Fruit fly (Drosophila melanogaster): ENCODE measurements around the gene HP1b.

The HP1b gene

DNA sequence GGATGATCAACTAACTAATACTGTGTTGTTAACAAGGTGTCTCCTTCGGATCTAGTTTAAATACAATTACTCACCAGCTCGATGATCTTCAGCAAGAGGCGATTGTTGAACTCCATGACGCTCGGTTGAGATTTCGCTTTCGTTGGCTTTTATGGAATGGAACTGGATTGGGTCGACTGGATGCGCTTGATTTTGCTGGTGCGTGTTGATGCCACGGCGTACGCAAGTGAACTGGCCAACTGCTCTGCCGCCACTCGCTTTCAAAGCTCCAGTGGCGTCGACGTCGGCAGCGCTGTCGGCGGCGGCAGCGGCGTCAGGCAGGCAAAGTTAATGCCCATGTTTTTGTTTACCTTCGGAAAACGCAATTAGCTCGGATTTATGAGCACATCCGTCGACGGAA lies 2.6 kb upstream of the HP1b start, which contains the start of gene CG44325 (continued):
- TF ChIP-seq CG11902 (GFP tag; optimal IDR thresholded peaks at IDR 0.05) (no peak), Lpt (GFP tag; optimal IDR thresholded peaks at IDR 0.05) (no peak), pdm3 (GFP tag; optimal IDR thresholded peaks at IDR 0.05) (no peak), Smox (GFP tag; optimal IDR thresholded peaks at IDR 0.05) (peak; percentile 17), Hr39 (GFP tag; optimal IDR thresholded peaks at IDR 0.05) (no peak), CG3919 (GFP tag; optimal IDR thresholded peaks at IDR 0.05) (peak; percentile 59), CG16779 (tag; optimal IDR thresholded peaks at IDR 0.05) (no peak), OdsH (GFP tag; optimal IDR thresholded peaks at IDR 0.05) (no peak), topi (GFP tag; optimal IDR thresholded peaks at IDR 0.05) (peak; percentile 50), lz (GFP tag; optimal IDR thresholded peaks at IDR 0.05) (no peak), CG6808 (GFP tag; optimal IDR thresholded peaks at IDR 0.05) (peak; percentile 9), fkh (GFP tag; optimal IDR thresholded peaks at IDR 0.05) (no peak), eg (GFP tag; IDR thresholded peaks at IDR 0.05) (peak; percentile 69; the same call in 2 of the 3 replicates), CG6276 (GFP tag; optimal IDR thresholded peaks at IDR 0.05) (no peak), Hr4 (GFP tag; optimal IDR thresholded peaks at IDR 0.05) (no peak), Sox15 (GFP tag; optimal IDR thresholded peaks at IDR 0.05) (no peak), CG34406 (GFP tag; optimal IDR thresholded peaks at IDR 0.05) (no peak), CG6854 (GFP tag; optimal IDR thresholded peaks at IDR 0.05) (peak; percentile 83), spab (GFP tag; optimal IDR thresholded peaks at IDR 0.05) (no peak), svp (GFP tag) (peak; percentile 67), CG31627 (GFP tag; optimal IDR thresholded peaks at IDR 0.05) (no peak), CG32006 (GFP tag; optimal IDR thresholded peaks at IDR 0.05) (no peak), vri (GFP tag; optimal IDR thresholded peaks at IDR 0.05) (peak; percentile 64), Sox14 (GFP tag; optimal IDR thresholded peaks at IDR 0.05) (peak; percentile 11), Eip93F (GFP tag; optimal IDR thresholded peaks at IDR 0.05) (peak; percentile 19), Hr38 (GFP tag; optimal IDR thresholded peaks at IDR 0.05) (no peak), CG1621 (tag; optimal IDR thresholded peaks at IDR 0.05) (peak; percentile 66), dac (GFP tag; optimal IDR thresholded peaks at IDR 0.05) (no peak)

DNA sequence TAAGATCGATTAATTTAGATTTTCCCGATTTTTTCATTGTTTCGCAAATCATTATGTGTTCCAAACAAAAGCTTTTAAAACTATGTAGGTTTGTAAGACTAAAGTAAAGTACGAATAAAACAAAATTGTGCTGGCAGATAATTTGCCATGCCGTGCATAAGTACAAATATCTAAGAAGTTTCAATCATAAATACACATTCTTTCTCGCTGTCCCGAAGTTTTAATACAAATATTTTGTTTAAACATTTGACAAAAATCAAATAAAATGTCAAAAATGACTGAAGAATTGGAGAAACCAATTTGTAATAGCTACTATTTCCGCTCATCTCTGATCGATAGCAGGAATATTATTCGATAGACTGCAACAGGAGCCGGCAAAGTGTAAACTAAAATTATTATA lies 1.7 kb downstream of the HP1b start, which contains the start of gene APC4:
TSS of gene APC4 (plus strand) at position 332 of the 400 bp plus-strand sequence.
- no peak for TF ChIP-seq Smox (GFP tag; optimal IDR thresholded peaks at IDR 0.05)
- no peak for TF ChIP-seq vri (GFP tag; optimal IDR thresholded peaks at IDR 0.05)
- no peak for TF ChIP-seq CG1621 (tag; optimal IDR thresholded peaks at IDR 0.05)
- TF ChIP-seq Sox14 (GFP tag; optimal IDR thresholded peaks at IDR 0.05): peak; percentile 48
- no peak for TF ChIP-seq Hr4 (GFP tag; optimal IDR thresholded peaks at IDR 0.05)
- TF ChIP-seq CG9139 (GFP tag; optimal IDR thresholded peaks at IDR 0.05): no peak
- TF ChIP-seq CG11294 (GFP tag; IDR thresholded peaks at IDR 0.05): no peak
- no peak for TF ChIP-seq Ets96B (tag; optimal IDR thresholded peaks at IDR 0.05)
- no peak for TF ChIP-seq CG8119 (GFP tag; IDR thresholded peaks at IDR 0.05)
- TF ChIP-seq spab (GFP tag; optimal IDR thresholded peaks at IDR 0.05): no peak
- no peak for TF ChIP-seq fkh (GFP tag; optimal IDR thresholded peaks at IDR 0.05)
- TF ChIP-seq topi (GFP tag; optimal IDR thresholded peaks at IDR 0.05): peak; percentile 41
- peak; percentile 2 for TF ChIP-seq dac (GFP tag; optimal IDR thresholded peaks at IDR 0.05)
- peak; percentile 55 for TF ChIP-seq esn (GFP tag; optimal IDR thresholded peaks at IDR 0.05)
- peak; percentile 43 for TF ChIP-seq pdm3 (GFP tag; optimal IDR thresholded peaks at IDR 0.05)
- peak; percentile 7 to 30 for TF ChIP-seq ss (GFP tag; optimal IDR thresholded peaks at IDR 0.05)
- TF ChIP-seq svp (GFP tag): peak; percentile 71
- no peak for TF ChIP-seq CG8319 (GFP tag; optimal IDR thresholded peaks at IDR 0.05)
- peak; percentile 38 for TF ChIP-seq CG6808 (GFP tag; optimal IDR thresholded peaks at IDR 0.05)
- no peak for TF ChIP-seq CG34406 (GFP tag; optimal IDR thresholded peaks at IDR 0.05)
- no peak for TF ChIP-seq CG3919 (GFP tag; optimal IDR thresholded peaks at IDR 0.05)
- TF ChIP-seq CG11902 (GFP tag; optimal IDR thresholded peaks at IDR 0.05): peak; percentile 5
- no peak for TF ChIP-seq CG11762 (GFP tag; optimal IDR thresholded peaks at IDR 0.05; ENCODE audit: insufficient read depth)
- peak; percentile 24 for TF ChIP-seq acj6 (GFP tag; optimal IDR thresholded peaks at IDR 0.05)
- TF ChIP-seq CG6854 (GFP tag; optimal IDR thresholded peaks at IDR 0.05): no peak
- no peak for TF ChIP-seq CG7368 (GFP tag; optimal IDR thresholded peaks at IDR 0.05)
- TF ChIP-seq CG4318 (GFP tag; optimal IDR thresholded peaks at IDR 0.05): no peak
- TF ChIP-seq CG3032 (tag; optimal IDR thresholded peaks at IDR 0.05): peak; percentile 47
- no peak for TF ChIP-seq fd85E (GFP tag; optimal IDR thresholded peaks at IDR 0.05)
- TF ChIP-seq lz (GFP tag; optimal IDR thresholded peaks at IDR 0.05): peak; percentile 52
- TF ChIP-seq Sox102F (GFP tag; optimal IDR thresholded peaks at IDR 0.05): no peak
- peak; percentile 32 for TF ChIP-seq CG31627 (GFP tag; optimal IDR thresholded peaks at IDR 0.05)
- peak; percentile 8 for TF ChIP-seq CG6792 (GFP tag; optimal IDR thresholded peaks at IDR 0.05)
- no peak for TF ChIP-seq Sox15 (GFP tag; optimal IDR thresholded peaks at IDR 0.05)
- TF ChIP-seq CG6163 (GFP tag; IDR thresholded peaks at IDR 0.05): no peak
- no peak for TF ChIP-seq Gug (GFP tag; IDR thresholded peaks at IDR 0.05)
- no peak for TF ChIP-seq CG6276 (GFP tag; optimal IDR thresholded peaks at IDR 0.05)
- peak; percentile 31 for TF ChIP-seq CG10669 (GFP tag; optimal IDR thresholded peaks at IDR 0.05)
- TF ChIP-seq dsx (GFP tag; optimal IDR thresholded peaks at IDR 0.05; ENCODE audit: poor library complexity, severe bottlenecking): no peak
